Worm (Caenorhabditis elegans) whole organism, midembryonic: Measurements from ENCODE around the gene W03F9.4.

Experiments used
- cog-1 ChIP-seq: sonication (generic microtip); optimal IDR thresholded peaks from 2 replicates; lab custom pipeline; 2016; ENCODE audit warnings: missing genetic modification characterization, missing compliant biosample characterization
- flt-1 ChIP-seq: fragments of 200-800 bp; sonication (Bioruptor generic); IDR thresholded peaks from 2 replicates; pipeline ENCODE4 v1.3.6; 2022; ENCODE audit warnings: missing genetic modification characterization, missing compliant biosample characterization
- med-1 ChIP-seq: sonication (generic microtip); optimal IDR thresholded peaks from 2 replicates; lab custom pipeline; 2017; ENCODE audit warnings: missing genetic modification characterization, mild to moderate bottlenecking, missing compliant biosample characterization, antibody characterized with exemption, missing genetic modification reagents; ENCODE audit not compliant: insufficient read depth
- tab-1 ChIP-seq: fragments of 200-800 bp; sonication (Bioruptor generic); IDR thresholded peaks from 2 replicates; pipeline ENCODE4 v1.3.6; 2022; ENCODE audit warnings: missing genetic modification characterization, missing compliant biosample characterization
- ztf-23 ChIP-seq: fragments of 200-800 bp; sonication (Bioruptor generic); IDR thresholded peaks from 2 replicates; pipeline ENCODE4 v1.3.6; 2022; ENCODE audit warnings: missing genetic modification reagents, missing genetic modification characterization, missing compliant biosample characterization

DNA sequence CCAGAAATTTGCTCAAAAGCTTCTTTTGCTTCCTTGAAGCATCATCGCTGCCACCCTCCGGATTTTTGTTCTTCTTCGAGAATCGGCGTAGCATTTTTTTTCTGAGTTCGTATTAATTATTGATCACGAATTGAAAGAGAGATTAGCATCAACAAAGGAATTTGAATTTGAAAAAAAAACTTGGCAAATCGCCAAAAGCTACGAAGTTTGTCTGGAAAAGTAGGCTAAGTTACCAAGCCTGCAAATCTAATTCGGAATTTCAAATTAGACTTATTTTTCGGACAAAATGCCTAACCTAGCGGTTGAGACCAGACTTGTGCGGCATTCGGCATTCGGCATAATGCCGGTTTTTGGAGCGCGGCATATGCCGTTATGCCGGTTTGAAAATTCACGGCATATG is 20.9 kb upstream of the W03F9.4 start, which contains the start of gene cfap-36:
- TF ChIP-seq tab-1 (GFP tag; lab: Robert Waterston, UW) (no peak), cog-1 (tag; lab: Kevin White, UChicago) (no peak), ztf-23 (no peak), med-1 (no peak), flt-1 (GFP tag; lab: Robert Waterston, UW) (no peak)
